Worm (Caenorhabditis elegans) whole organism, midembryonic: ENCODE results near the gene rfk-1.

Source experiments
- T22C8.4 ChIP-seq: fragments of 200-800 bp; sonication (Bioruptor generic); IDR thresholded peaks from 2 replicates; pipeline ENCODE4 v1.3.6; 2022; ENCODE audit warnings: missing genetic modification characterization, missing compliant biosample characterization
- flt-1 ChIP-seq: fragments of 200-800 bp; sonication (Bioruptor generic); IDR thresholded peaks from 2 replicates; pipeline ENCODE4 v1.3.6; 2022; ENCODE audit warnings: missing genetic modification characterization, missing compliant biosample characterization
- ref-1 ChIP-seq: fragments of 200-800 bp; sonication (Bioruptor generic); conservative IDR thresholded peaks from 2 replicates; pipeline ENCODE4 v1.3.6; 2022; ENCODE audit warnings: missing genetic modification reagents, missing genetic modification characterization, missing compliant biosample characterization

ce11 chrIV:10453001-10453400, 43.7 kb upstream of the rfk-1 start, which contains the start of gene F01D4.8:
- no peak for TF ChIP-seq T22C8.4
- no peak for TF ChIP-seq flt-1 (GFP tag; lab: Robert Waterston, UW)
- TF ChIP-seq ref-1 (GFP tag; lab: Robert Waterston, UW), result no peak
